Fruit fly (Drosophila melanogaster): ENCODE measurements around the gene CG14957.

CG14957 gene

dm6 chr3L:3161968-3162367 lies 25.4 kb upstream of the CG14957 start, which contains the start of gene rasp (continued):
- TF ChIP-seq ind (GFP tag; optimal IDR thresholded peaks at IDR 0.05) (no peak), CG4424 (GFP tag; optimal IDR thresholded peaks at IDR 0.05) (no peak), hbn (GFP tag; IDR thresholded peaks at IDR 0.05; ENCODE audit: partially characterized antibody) (peak; percentile 55), pros (GFP tag; optimal IDR thresholded peaks at IDR 0.05) (no peak), pnt (GFP tag; optimal IDR thresholded peaks at IDR 0.05) (no peak), CG16863 (GFP tag; optimal IDR thresholded peaks at IDR 0.05) (no peak), CG3847 (GFP tag; IDR thresholded peaks at IDR 0.05) (no peak), CG17385 (GFP tag; optimal IDR thresholded peaks at IDR 0.05) (no peak), BEAF-32 (GFP tag; optimal IDR thresholded peaks at IDR 0.05) (peak; percentile 63), Hey (tag; optimal IDR thresholded peaks at IDR 0.05) (no peak), amos (GFP tag; IDR thresholded peaks at IDR 0.05; ENCODE audit: partially characterized antibody) (peak; percentile 48), CG3163 (GFP tag; optimal IDR thresholded peaks at IDR 0.05) (no peak), Dll (GFP tag; IDR thresholded peaks at IDR 0.05; ENCODE audit: partially characterized antibody) (peak; percentile 65; the same call in 3 of the 4 replicates), odd (GFP tag; optimal IDR thresholded peaks at IDR 0.05) (no peak), Oli (tag; optimal IDR thresholded peaks at IDR 0.05) (no peak)

- TF ChIP-seq CG34422 (GFP tag; IDR thresholded peaks at IDR 0.05) (no peak), tgo (GFP tag; IDR thresholded peaks at IDR 0.05) (no peak), CG13775 (GFP tag; optimal IDR thresholded peaks at IDR 0.05) (no peak), Adf1 (GFP tag; IDR thresholded peaks at IDR 0.05) (no peak), Hr51 (GFP tag; optimal IDR thresholded peaks at IDR 0.05) (no peak), disco-r (GFP tag; optimal IDR thresholded peaks at IDR 0.05) (no peak), CG17568 (GFP tag; optimal IDR thresholded peaks at IDR 0.05) (no peak), CG11504 (tag; optimal IDR thresholded peaks at IDR 0.05) (no peak), CG4424 (GFP tag; optimal IDR thresholded peaks at IDR 0.05) (no peak), caup (GFP tag; optimal IDR thresholded peaks at IDR 0.05; ENCODE audit: severe bottlenecking) (no peak), Atf3 (GFP tag; optimal IDR thresholded peaks at IDR 0.05) (no peak)
These were observed 24.8 kb upstream of the CG14957 start for dm6 chr3L:3162584-3162983.

dm6 chr3L:3164951-3165350 lies 22.4 kb upstream of the CG14957 start, which contains the start of gene CG32280:
TSS of gene CG32280 (plus strand) at chr3L:3165181.
- peak in 1 of 2 experiments; percentile 11 for TF ChIP-seq insv (GFP tag; optimal IDR thresholded peaks at IDR 0.05)
- TF ChIP-seq CG5953 (GFP tag; IDR thresholded peaks at IDR 0.05): no peak
- peak; percentile 95 for TF ChIP-seq Bgb (GFP tag; IDR thresholded peaks at IDR 0.05; ENCODE audit: partially characterized antibody)
- TF ChIP-seq Xrp1 (GFP tag; IDR thresholded peaks at IDR 0.05): 0 out of 2 replicates have a peak, but pooled peaks have one; percentile 5
- peak; percentile 72 for TF ChIP-seq CG15514 (GFP tag; optimal IDR thresholded peaks at IDR 0.05)
- no peak for TF ChIP-seq CG10959 (GFP tag; IDR thresholded peaks at IDR 0.05)
- peak; percentile 77 for TF ChIP-seq CG3995 (GFP tag; optimal IDR thresholded peaks at IDR 0.05)
- no peak for TF ChIP-seq CG2889 (GFP tag; IDR thresholded peaks at IDR 0.05)
- TF ChIP-seq slp2 (GFP tag; optimal IDR thresholded peaks at IDR 0.05): peak; percentile 24
- TF ChIP-seq Ravus (GFP tag; IDR thresholded peaks at IDR 0.05): no peak
- no peak for TF ChIP-seq CG10431 (GFP tag; optimal IDR thresholded peaks at IDR 0.05)
- no peak for TF ChIP-seq pho (GFP tag; optimal IDR thresholded peaks at IDR 0.05)
- no peak for TF ChIP-seq org-1 (GFP tag; optimal IDR thresholded peaks at IDR 0.05)
- TF ChIP-seq Rfx (GFP tag; IDR thresholded peaks at IDR 0.05): peak; percentile 43; the same call in 1 of the 2 replicates
- no peak for TF ChIP-seq grn (GFP tag; optimal IDR thresholded peaks at IDR 0.05)
- TF ChIP-seq ATbp (GFP tag; optimal IDR thresholded peaks at IDR 0.05): no peak
- no peak for TF ChIP-seq gcm (GFP tag; optimal IDR thresholded peaks at IDR 0.05)
- no peak for TF ChIP-seq CG13123 (GFP tag; optimal IDR thresholded peaks at IDR 0.05)
- peak; percentile 29 for TF ChIP-seq phol (tag; optimal IDR thresholded peaks at IDR 0.05)
- TF ChIP-seq nerfin-2 (GFP tag; IDR thresholded peaks at IDR 0.05; ENCODE audit: partially characterized antibody): peak; percentile 81
- TF ChIP-seq Hr3 (GFP tag; optimal IDR thresholded peaks at IDR 0.05): no peak
- TF ChIP-seq Trl (optimal IDR thresholded peaks at IDR 0.05): no peak
- TF ChIP-seq Trl (GFP tag; optimal IDR thresholded peaks at IDR 0.05): peak; percentile 15
- no peak for TF ChIP-seq peb (GFP tag; IDR thresholded peaks at IDR 0.05)
- peak; percentile 73; the same call in 1 of the 3 replicates for TF ChIP-seq mld (GFP tag; IDR thresholded peaks at IDR 0.05; ENCODE audit: partially characterized antibody)

Measured in whole organism, embryonic.